Worm (Caenorhabditis elegans) whole organism, L1 larva: ENCODE data around the gene egl-5.

Experiments
- elt-3 ChIP-seq, 6 experiments: fragments of 150-350 bp in 1 of 6; sonication (generic microtip); optimal IDR thresholded peaks; 2 replicates each; lab custom pipeline; 2017 to 2018; ENCODE audit warnings: missing biosample characterization in 6 of 6, missing genetic modification characterization in 6 of 6, inconsistent platforms in 1 of 6
- fos-1 ChIP-seq: fragments of 150-350 bp; optimal IDR thresholded peaks from 2 replicates; lab custom pipeline; 2014; ENCODE audit warnings: missing biosample characterization, missing genetic modification characterization
- pag-3 ChIP-seq: sonication (generic microtip); optimal IDR thresholded peaks from 2 replicates; lab custom pipeline; 2017; ENCODE audit warnings: missing genetic modification characterization, mild to moderate bottlenecking, missing compliant biosample characterization, antibody characterized with exemption, borderline replicate concordance; ENCODE audit not compliant: insufficient read depth
- skn-1 ChIP-seq: fragments of 150-350 bp; optimal IDR thresholded peaks from 2 replicates; lab custom pipeline; 2014; ENCODE audit warnings: missing biosample characterization, missing genetic modification characterization
- unc-30 ChIP-seq: sonication (generic microtip); optimal IDR thresholded peaks from 2 replicates; lab custom pipeline; 2017; ENCODE audit warnings: missing biosample characterization, missing genetic modification characterization
- ztf-11 ChIP-seq, 2 experiments: sonication (generic microtip); optimal IDR thresholded peaks; 2 replicates each; lab custom pipeline; 2016 to 2017; ENCODE audit warnings: missing genetic modification characterization in 2 of 2, missing biosample characterization in 1 of 2, missing compliant biosample characterization in 1 of 2

- TF ChIP-seq unc-30 (tag; lab: Kevin White, UChicago) = no peak
- no peak for TF ChIP-seq ztf-11 (tag; optimal IDR thresholded peaks at IDR 0.05; lab: Kevin White, UChicago)
- no peak for TF ChIP-seq pag-3 (tag; lab: Kevin White, UChicago)
- no peak for TF ChIP-seq fos-1 (tag; lab: Kevin White, UChicago)
- TF ChIP-seq skn-1 (tag; lab: Kevin White, UChicago) = no peak
- no peak for TF ChIP-seq elt-3 (tag; optimal IDR thresholded peaks at IDR 0.05; lab: Kevin White, UChicago)
Observed at ce11 chrIII:7823285-7823684, 9.1 kb downstream of the egl-5 start.
